Worm (Caenorhabditis elegans): ENCODE measurements around the gene dpy-2.

dpy-2 gene

ce11 chrII:6681478-6681877 is 32.6 kb upstream of the dpy-2 start (continued):
- TF ChIP-seq dmd-6 (GFP tag; IDR thresholded peaks at IDR 0.05) (peak; percentile 58; the same call in 1 of the 2 replicates), zfp-3 (GFP tag; conservative IDR thresholded peaks at IDR 0.05) (no peak), F10B5.3 (tag; optimal IDR thresholded peaks at IDR 0.05) (no peak), ZK337.2 (GFP tag; IDR thresholded peaks at IDR 0.05) (no peak), nhr-48 (tag; optimal IDR thresholded peaks at IDR 0.05) (no peak), lsy-2 (tag; optimal IDR thresholded peaks at IDR 0.05) (no peak), F49E8.2 (tag; optimal IDR thresholded peaks at IDR 0.05; ENCODE audit: borderline replicate concordance) (no peak)

- TF ChIP-seq unc-130 (GFP tag; optimal IDR thresholded peaks at IDR 0.05) (peak; percentile 41), unc-62 (GFP tag; optimal IDR thresholded peaks at IDR 0.05 in 1 of 2) (peak in 1 of 2 experiments; percentile 24), unc-62 (tag; optimal IDR thresholded peaks at IDR 0.05) (no peak), ceh-20 (GFP tag; IDR thresholded peaks at IDR 0.05) (no peak)
These were observed 31.2 kb upstream of the dpy-2 start for ce11 chrII:6682918-6683317.

- TF ChIP-seq dpl-1 (GFP tag; optimal IDR thresholded peaks at IDR 0.05) (peak; percentile 24), hlh-11 (tag; optimal IDR thresholded peaks at IDR 0.05) (peak; percentile 69), ceh-20 (GFP tag; IDR thresholded peaks at IDR 0.05) (no peak), zag-1 (tag; optimal IDR thresholded peaks at IDR 0.05) (no peak), vab-7 (GFP tag; IDR thresholded peaks at IDR 0.05) (peak; percentile 34; the same call in 1 of the 2 replicates), hlh-30 (tag; optimal IDR thresholded peaks at IDR 0.05; ENCODE audit: insufficient read depth) (peak; percentile 71), nhr-102 (tag; optimal IDR thresholded peaks at IDR 0.05) (no peak), nhr-28 (tag; optimal IDR thresholded peaks at IDR 0.05) (peak; percentile 63), mxl-3 (GFP tag; optimal IDR thresholded peaks at IDR 0.05) (peak; percentile 79), pha-4 (GFP tag; IDR thresholded peaks at IDR 0.05) (no peak), pha-4 (tag; optimal IDR thresholded peaks at IDR 0.05) (no peak), tra-1 (GFP tag; IDR thresholded peaks at IDR 0.05) (no peak), ama-1 (optimal IDR thresholded peaks at IDR 0.05) (peak; percentile 19), mes-2 (tag; optimal IDR thresholded peaks at IDR 0.05; ENCODE audit: poor library complexity, severe bottlenecking) (peak; percentile 53), ceh-28 (tag; optimal IDR thresholded peaks at IDR 0.05) (no peak), egl-27 (tag; optimal IDR thresholded peaks at IDR 0.05) (no peak), aha-1 (tag) (peak; percentile 65), gei-8 (GFP tag; optimal IDR thresholded peaks at IDR 0.05) (no peak), nhr-41 (GFP tag; IDR thresholded peaks at IDR 0.05) (no peak), ctbp-1 (GFP tag; IDR thresholded peaks at IDR 0.05) (0 out of 2 replicates have a peak, but pooled peaks have one; percentile 34), mxl-2 (GFP tag; conservative IDR thresholded peaks at IDR 0.05) (no peak), spr-3 (GFP tag; optimal IDR thresholded peaks at IDR 0.05) (no peak), nhr-77 (tag; optimal IDR thresholded peaks at IDR 0.05) (no peak), F44E2.7 (GFP tag; IDR thresholded peaks at IDR 0.05) (no peak), zfp-2 (tag; optimal IDR thresholded peaks at IDR 0.05) (no peak), aly-2 (tag; optimal IDR thresholded peaks at IDR 0.05) (no peak), ceh-62 (tag; optimal IDR thresholded peaks at IDR 0.05) (no peak), mdl-1 (tag; optimal IDR thresholded peaks at IDR 0.05) (peak in 1 of 2 experiments; percentile 7), hif-1 (tag; optimal IDR thresholded peaks at IDR 0.05) (peak in 1 of 2 experiments; percentile 63), nhr-11 (tag; optimal IDR thresholded peaks at IDR 0.05) (peak; percentile 39), rbr-2 (tag; optimal IDR thresholded peaks at IDR 0.05) (peak; percentile 23), daf-16 (GFP tag; optimal IDR thresholded peaks at IDR 0.05) (no peak), daf-16 (tag; optimal IDR thresholded peaks at IDR 0.05) (peak; percentile 17), dmd-6 (GFP tag; IDR thresholded peaks at IDR 0.05) (peak; percentile 29; the same call in 1 of the 2 replicates), nhr-6 (tag; optimal IDR thresholded peaks at IDR 0.05) (peak; percentile 31), ztf-7 (tag; optimal IDR thresholded peaks at IDR 0.05) (no peak), pqm-1 (tag; optimal IDR thresholded peaks at IDR 0.05) (peak; percentile 30), D1046.2 (GFP tag; IDR thresholded peaks at IDR 0.05) (no peak), dmd-8 (GFP tag; IDR thresholded peaks at IDR 0.05) (no peak)
These were observed 30.3 kb upstream of the dpy-2 start, which contains the start of gene gyf-1 for ce11 chrII:6683663-6684285. Gene gyf-1 (plus strand): TSS chrII:6684235.

All from whole organism, L4 larva.